Fruit fly (Drosophila melanogaster): ENCODE measurements around the gene CG43273.

Gene CG43273

DNA sequence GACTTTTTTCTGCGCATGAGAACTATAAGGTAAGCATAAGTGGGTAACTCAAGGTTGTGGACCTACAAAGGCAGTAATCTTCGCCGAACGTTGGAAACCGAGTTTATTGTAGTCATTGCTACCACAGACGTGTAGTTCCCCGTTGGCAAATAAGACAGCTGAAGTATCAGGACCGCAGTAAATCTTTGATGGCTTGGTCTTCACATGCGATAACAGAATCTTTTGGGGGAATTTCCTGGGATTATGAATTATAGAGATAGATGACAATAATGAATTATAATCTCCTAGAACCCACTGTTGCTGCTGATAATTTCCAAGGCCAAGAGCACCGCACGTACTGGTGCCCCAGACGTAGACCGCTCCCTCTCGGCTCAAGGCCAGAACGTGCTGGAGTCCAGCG is 7.0 kb upstream of the CG43273 start:
- TF ChIP-seq Hr39 (GFP tag; optimal IDR thresholded peaks at IDR 0.05) (no peak), Sox102F (GFP tag; optimal IDR thresholded peaks at IDR 0.05) (no peak), dsx (GFP tag; optimal IDR thresholded peaks at IDR 0.05; ENCODE audit: poor library complexity, severe bottlenecking) (no peak), esn (GFP tag; optimal IDR thresholded peaks at IDR 0.05) (no peak), acj6 (GFP tag; optimal IDR thresholded peaks at IDR 0.05) (no peak), fkh (GFP tag; optimal IDR thresholded peaks at IDR 0.05) (no peak), CG8632 (GFP tag; optimal IDR thresholded peaks at IDR 0.05) (no peak)

dm6 chr3R:24825548-24825947 is 4.6 kb upstream of the CG43273 start, which contains the start of gene niki:
Gene niki, minus strand, starts transcription at chr3R:24825648.
- TF ChIP-seq CG3919 (GFP tag; optimal IDR thresholded peaks at IDR 0.05): no peak
- TF ChIP-seq esn (GFP tag; optimal IDR thresholded peaks at IDR 0.05): no peak
- TF ChIP-seq Sox102F (GFP tag; optimal IDR thresholded peaks at IDR 0.05): no peak

DNA sequence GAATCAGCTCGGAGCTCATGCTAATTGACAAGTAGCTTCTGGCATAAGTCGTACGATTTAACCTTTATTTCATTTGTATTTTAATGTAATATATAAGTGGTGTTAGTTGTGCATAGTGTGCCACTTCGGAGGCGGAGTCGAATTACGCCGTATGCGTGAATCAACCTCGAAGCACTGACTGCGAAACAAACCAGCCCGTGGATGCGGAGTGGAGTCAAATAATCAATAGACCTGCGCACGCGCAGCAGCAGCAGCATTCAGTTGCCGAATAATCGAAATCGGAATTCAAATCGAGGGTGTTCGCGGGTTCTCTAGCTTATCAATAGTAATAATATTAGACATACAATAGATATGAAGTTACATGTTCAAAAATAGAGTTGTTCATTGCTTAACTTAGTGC is 1.9 kb upstream of the CG43273 start, which contains the start of gene RabX4:
Gene RabX4 (minus strand): TSS at position 176 of the 400 bp plus-strand sequence.
- TF ChIP-seq acj6 (GFP tag; optimal IDR thresholded peaks at IDR 0.05): no peak
- peak; percentile 57 for TF ChIP-seq svp (GFP tag)
- no peak for TF ChIP-seq Gug (GFP tag; IDR thresholded peaks at IDR 0.05)
- TF ChIP-seq Eip75B (GFP tag; optimal IDR thresholded peaks at IDR 0.05): no peak
- TF ChIP-seq CG6808 (GFP tag; optimal IDR thresholded peaks at IDR 0.05): no peak

dm6 chr3R:24833652-24834051 is 3.6 kb downstream of the CG43273 start, which contains the start of gene sosie:
Gene sosie, plus strand, starts transcription at chr3R:24833952.
- TF ChIP-seq CG8119 (GFP tag; IDR thresholded peaks at IDR 0.05) (no peak), CG8632 (GFP tag; optimal IDR thresholded peaks at IDR 0.05) (no peak), fd85E (GFP tag; optimal IDR thresholded peaks at IDR 0.05) (no peak), CG6276 (GFP tag; optimal IDR thresholded peaks at IDR 0.05) (no peak), Eip78C (GFP tag) (no peak), CG10631 (GFP tag; optimal IDR thresholded peaks at IDR 0.05) (no peak), CG9139 (GFP tag; optimal IDR thresholded peaks at IDR 0.05) (no peak), net (GFP tag; optimal IDR thresholded peaks at IDR 0.05) (no peak), OdsH (GFP tag; optimal IDR thresholded peaks at IDR 0.05) (no peak), CG34406 (GFP tag; optimal IDR thresholded peaks at IDR 0.05) (no peak)

DNA sequence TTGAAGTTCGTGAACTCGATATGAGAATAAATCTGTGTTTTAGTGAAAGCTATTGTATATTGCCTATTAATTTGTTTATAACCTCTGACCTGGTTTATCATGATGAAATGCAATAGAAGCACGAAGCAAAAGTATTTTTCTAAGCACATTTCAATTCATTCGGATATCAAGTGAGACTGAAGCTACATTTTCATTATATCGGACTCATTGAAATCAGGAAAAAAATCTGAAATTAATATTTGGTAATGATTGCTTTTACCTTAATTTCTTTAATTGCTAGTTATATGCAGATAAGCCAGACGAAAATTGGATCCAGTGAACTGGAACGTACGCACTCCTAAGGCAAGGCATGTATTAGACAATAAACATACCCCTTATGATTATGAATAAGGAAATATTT is 11.0 kb downstream of the CG43273 start, which contains the start of gene CG33658:
Gene CG33658 (minus strand): TSS at position 101 of the 400 bp plus-strand sequence.
- TF ChIP-seq CG6808 (GFP tag; optimal IDR thresholded peaks at IDR 0.05) (no peak), Eip75B (GFP tag; optimal IDR thresholded peaks at IDR 0.05) (no peak), Eip78C (GFP tag) (no peak), Eip93F (GFP tag; optimal IDR thresholded peaks at IDR 0.05) (no peak), CG8319 (GFP tag; optimal IDR thresholded peaks at IDR 0.05) (no peak), fkh (GFP tag; optimal IDR thresholded peaks at IDR 0.05) (no peak), eg (GFP tag; IDR thresholded peaks at IDR 0.05) (no peak), CG8632 (GFP tag; optimal IDR thresholded peaks at IDR 0.05) (no peak), CG11294 (GFP tag; IDR thresholded peaks at IDR 0.05) (no peak), Ets96B (tag; optimal IDR thresholded peaks at IDR 0.05) (no peak), CG15336 (GFP tag; IDR thresholded peaks at IDR 0.05) (no peak), CG3032 (tag; optimal IDR thresholded peaks at IDR 0.05) (no peak), achi (GFP tag; optimal IDR thresholded peaks at IDR 0.05) (no peak)

dm6 chr3R:24841635-24842034 is 11.5 kb downstream of the CG43273 start, which contains the start of gene Esp:
Gene Esp, plus strand, starts transcription at chr3R:24841935.
- TF ChIP-seq CG32006 (GFP tag; optimal IDR thresholded peaks at IDR 0.05) (no peak), acj6 (GFP tag; optimal IDR thresholded peaks at IDR 0.05) (no peak), CG8319 (GFP tag; optimal IDR thresholded peaks at IDR 0.05) (no peak), Eip78C (GFP tag) (no peak), esn (GFP tag; optimal IDR thresholded peaks at IDR 0.05) (no peak), CG31627 (GFP tag; optimal IDR thresholded peaks at IDR 0.05) (no peak)

Data from whole organism, prepupa.